Fruit fly (Drosophila melanogaster) whole organism, prepupa: ENCODE results near the gene CG32638.

ENCODE experiments used
- Blimp-1 ChIP-seq: fragments of 200-800 bp; sonication (Bioruptor generic); optimal IDR thresholded peaks from 3 replicates; lab custom pipeline; 2017; ENCODE audit warnings: missing biosample characterization, missing genetic modification characterization, mild to moderate bottlenecking, moderate library complexity, missing genetic modification reagents
- CG10631 ChIP-seq: fragments of 200-800 bp; sonication (Bioruptor generic); optimal IDR thresholded peaks from 2 replicates; lab custom pipeline; 2016; ENCODE audit warnings: missing biosample characterization, missing genetic modification characterization
- CG11762 ChIP-seq: fragments of 200-800 bp; sonication (Bioruptor generic); optimal IDR thresholded peaks from 3 replicates; lab custom pipeline; 2016; ENCODE audit warnings: missing biosample characterization, missing genetic modification characterization; ENCODE audit not compliant: insufficient read depth
- CG11902 ChIP-seq: fragments of 200-800 bp; sonication (Bioruptor generic); optimal IDR thresholded peaks from 3 replicates; lab custom pipeline; 2016; ENCODE audit warnings: missing biosample characterization, missing genetic modification characterization
- CG15336 ChIP-seq: fragments of 200-800 bp; sonication (Bioruptor generic); IDR thresholded peaks from 2 replicates; pipeline ENCODE4 v1.3.6; 2022; ENCODE audit warnings: missing biosample characterization, missing genetic modification characterization
- CG1621 ChIP-seq: fragments of 200-800 bp; sonication (Bioruptor generic); optimal IDR thresholded peaks from 3 replicates; lab custom pipeline; 2018; ENCODE audit warnings: missing biosample characterization, mild to moderate bottlenecking, missing genetic modification characterization
- CG16779 ChIP-seq: fragments of 200-800 bp; sonication (Bioruptor generic); optimal IDR thresholded peaks from 3 replicates; lab custom pipeline; 2017; ENCODE audit warnings: missing biosample characterization, mild to moderate bottlenecking, missing genetic modification characterization
- CG32006 ChIP-seq: fragments of 200-800 bp; sonication (Bioruptor generic); optimal IDR thresholded peaks from 3 replicates; lab custom pipeline; 2017; ENCODE audit warnings: missing biosample characterization, mild to moderate bottlenecking, missing genetic modification characterization
- CG34406 ChIP-seq: fragments of 200-800 bp; sonication (Bioruptor generic); optimal IDR thresholded peaks from 3 replicates; lab custom pipeline; 2016; ENCODE audit warnings: missing biosample characterization, missing genetic modification characterization
- CG3919 ChIP-seq: fragments of 200-800 bp; sonication (Bioruptor generic); optimal IDR thresholded peaks from 3 replicates; lab custom pipeline; 2016; ENCODE audit warnings: missing biosample characterization, missing genetic modification characterization
- CG4318 ChIP-seq: fragments of 200-800 bp; sonication (Bioruptor generic); optimal IDR thresholded peaks from 3 replicates; lab custom pipeline; 2017; ENCODE audit warnings: missing biosample characterization, mild to moderate bottlenecking, missing genetic modification characterization
- CG6163 ChIP-seq: fragments of 200-800 bp; sonication (Bioruptor generic); IDR thresholded peaks from 3 replicates; pipeline ENCODE4 v1.3.6; 2022; ENCODE audit warnings: missing biosample characterization, missing genetic modification characterization
- CG6276 ChIP-seq: fragments of 200-800 bp; sonication (Bioruptor generic); optimal IDR thresholded peaks from 2 replicates; lab custom pipeline; 2017; ENCODE audit warnings: missing biosample characterization, mild to moderate bottlenecking, missing genetic modification characterization
- CG6792 ChIP-seq: fragments of 200-800 bp; sonication (Bioruptor generic); optimal IDR thresholded peaks from 3 replicates; lab custom pipeline; 2016; ENCODE audit warnings: missing biosample characterization, missing genetic modification characterization
- CG6808 ChIP-seq: fragments of 200-800 bp; sonication (Bioruptor generic); optimal IDR thresholded peaks from 3 replicates; lab custom pipeline; 2017; ENCODE audit warnings: missing biosample characterization, missing genetic modification characterization, mild to moderate bottlenecking, moderate library complexity, missing genetic modification reagents
- CG6854 ChIP-seq: fragments of 200-800 bp; sonication (Bioruptor generic); optimal IDR thresholded peaks from 2 replicates; lab custom pipeline; 2017; ENCODE audit warnings: missing biosample characterization, mild to moderate bottlenecking, missing genetic modification characterization
- CG8119 ChIP-seq: fragments of 200-800 bp; sonication (Bioruptor generic); IDR thresholded peaks from 3 replicates; pipeline ENCODE4 v1.3.6; 2022; ENCODE audit warnings: missing biosample characterization, missing genetic modification characterization
- CG8632 ChIP-seq: fragments of 200-800 bp; sonication (Bioruptor generic); optimal IDR thresholded peaks from 3 replicates; lab custom pipeline; 2016; ENCODE audit warnings: missing biosample characterization, missing genetic modification characterization
- CG9139 ChIP-seq: fragments of 200-800 bp; sonication (Bioruptor generic); optimal IDR thresholded peaks from 3 replicates; lab custom pipeline; 2017; ENCODE audit warnings: missing biosample characterization, mild to moderate bottlenecking, missing genetic modification characterization
- Eip75B ChIP-seq: fragments of 200-800 bp; sonication (Bioruptor generic); optimal IDR thresholded peaks from 3 replicates; lab custom pipeline; 2016; ENCODE audit warnings: missing biosample characterization, missing genetic modification characterization
- Eip78C ChIP-seq: fragments of 200-800 bp; sonication (Bioruptor generic); peaks from one replicate; lab custom pipeline; 2016; ENCODE audit warnings: missing biosample characterization, missing genetic modification characterization
- Eip93F ChIP-seq: fragments of 200-800 bp; sonication (Bioruptor generic); optimal IDR thresholded peaks from 2 replicates; lab custom pipeline; 2016; ENCODE audit warnings: missing biosample characterization, mild to moderate bottlenecking, missing genetic modification characterization
- Ets21C ChIP-seq: fragments of 200-800 bp; sonication (Bioruptor generic); optimal IDR thresholded peaks from 3 replicates; lab custom pipeline; 2016; ENCODE audit warnings: missing biosample characterization, missing genetic modification characterization
- Ets96B ChIP-seq: fragments of 200-800 bp; optimal IDR thresholded peaks from 2 replicates; lab custom pipeline; 2019; ENCODE audit warnings: missing biosample characterization, mild to moderate bottlenecking, missing genetic modification characterization, moderate library complexity
- Gug ChIP-seq: fragments of 200-800 bp; sonication (Bioruptor generic); IDR thresholded peaks from 2 replicates; pipeline ENCODE4 v1.3.6; 2022; ENCODE audit warnings: missing biosample characterization, missing genetic modification characterization
- Hr39 ChIP-seq: fragments of 200-800 bp; sonication (Bioruptor generic); optimal IDR thresholded peaks from 2 replicates; lab custom pipeline; 2016; ENCODE audit warnings: missing biosample characterization, missing genetic modification characterization
- Lpt ChIP-seq: fragments of 200-800 bp; sonication (Bioruptor generic); optimal IDR thresholded peaks from 3 replicates; lab custom pipeline; 2016; ENCODE audit warnings: missing biosample characterization, missing genetic modification characterization
- Met ChIP-seq: fragments of 200-800 bp; sonication (Bioruptor generic); optimal IDR thresholded peaks from 3 replicates; lab custom pipeline; 2016; ENCODE audit warnings: missing biosample characterization, missing genetic modification characterization
- OdsH ChIP-seq: fragments of 200-800 bp; sonication (Bioruptor generic); optimal IDR thresholded peaks from 3 replicates; lab custom pipeline; 2016; ENCODE audit warnings: missing biosample characterization, missing genetic modification characterization
- Sox102F ChIP-seq: fragments of 200-800 bp; sonication (Bioruptor generic); optimal IDR thresholded peaks from 2 replicates; lab custom pipeline; 2016; ENCODE audit warnings: missing biosample characterization, mild to moderate bottlenecking, missing genetic modification characterization
- cyc ChIP-seq: fragments of 200-800 bp; sonication (Bioruptor generic); optimal IDR thresholded peaks from 3 replicates; lab custom pipeline; 2016; ENCODE audit warnings: missing biosample characterization, missing genetic modification characterization
- dac ChIP-seq: fragments of 200-800 bp; sonication (Bioruptor generic); optimal IDR thresholded peaks from 2 replicates; lab custom pipeline; 2017; ENCODE audit warnings: missing biosample characterization, mild to moderate bottlenecking, missing genetic modification characterization
- dsx ChIP-seq: fragments of 200-800 bp; optimal IDR thresholded peaks from 3 replicates; lab custom pipeline; 2019; ENCODE audit warnings: missing biosample characterization, mild to moderate bottlenecking, missing genetic modification characterization, moderate library complexity; ENCODE audit not compliant: poor library complexity, severe bottlenecking
- eg ChIP-seq: fragments of 200-800 bp; sonication (Bioruptor generic); IDR thresholded peaks from 3 replicates; pipeline ENCODE4 v1.3.6; 2022; ENCODE audit warnings: missing biosample characterization, missing genetic modification characterization
- esn ChIP-seq: fragments of 200-800 bp; sonication (Bioruptor generic); optimal IDR thresholded peaks from 2 replicates; lab custom pipeline; 2016; ENCODE audit warnings: missing biosample characterization, mild to moderate bottlenecking, missing genetic modification characterization, moderate library complexity
- fkh ChIP-seq: fragments of 200-800 bp; sonication (Bioruptor generic); optimal IDR thresholded peaks from 3 replicates; lab custom pipeline; 2017; ENCODE audit warnings: missing biosample characterization, mild to moderate bottlenecking, missing genetic modification characterization, moderate library complexity
- lz ChIP-seq: fragments of 200-800 bp; sonication (Bioruptor generic); optimal IDR thresholded peaks from 3 replicates; lab custom pipeline; 2016; ENCODE audit warnings: missing biosample characterization, missing genetic modification characterization
- net ChIP-seq: fragments of 200-800 bp; sonication (Bioruptor generic); optimal IDR thresholded peaks from 3 replicates; lab custom pipeline; 2016; ENCODE audit warnings: missing biosample characterization, missing genetic modification characterization
- pdm3 ChIP-seq: fragments of 200-800 bp; sonication (Bioruptor generic); optimal IDR thresholded peaks from 3 replicates; lab custom pipeline; 2016; ENCODE audit warnings: missing biosample characterization, missing genetic modification characterization
- ss ChIP-seq, 2 experiments: fragments of 200-800 bp; sonication (Bioruptor generic); optimal IDR thresholded peaks; 2 replicates in 1 of 2; 3 replicates in 1 of 2; lab custom pipeline; 2017 to 2018; ENCODE audit warnings: mild to moderate bottlenecking in 2 of 2, missing biosample characterization in 2 of 2, missing genetic modification characterization in 2 of 2, moderate library complexity in 1 of 2
- svp ChIP-seq: fragments of 200-800 bp; sonication (Bioruptor generic); peaks from one replicate; lab custom pipeline; 2016; ENCODE audit warnings: missing biosample characterization, missing genetic modification characterization
- topi ChIP-seq: fragments of 200-800 bp; sonication (Bioruptor generic); optimal IDR thresholded peaks from 3 replicates; lab custom pipeline; 2016; ENCODE audit warnings: missing biosample characterization, missing genetic modification characterization

Gene CG32638

dm6 chrX:13112238-13112829 is 16.3 kb downstream of the CG32638 start, which contains the start of gene Chpf (continued):
- no peak for TF ChIP-seq Blimp-1 (GFP tag; lab: Kevin White, UChicago)
- TF ChIP-seq Eip93F, result peak; percentile 0
- TF ChIP-seq CG11762 (GFP tag; lab: Kevin White, UChicago), result no peak
- TF ChIP-seq CG6792 (GFP tag; lab: Kevin White, UChicago), result no peak
- TF ChIP-seq CG6163 (GFP tag; lab: Robert Waterston, UW), result peak; percentile 57; the same call in 1 of the 3 replicates
- peak in 1 of 2 experiments; percentile 20 for TF ChIP-seq ss (GFP tag; optimal IDR thresholded peaks at IDR 0.05; lab: Kevin White, UChicago)
- TF ChIP-seq pdm3 (GFP tag; lab: Kevin White, UChicago), result no peak

- TF ChIP-seq CG11902 (no peak), Sox102F (GFP tag; lab: Kevin White, UChicago) (no peak), CG9139 (GFP tag; lab: Kevin White, UChicago) (peak; percentile 33), CG1621 (tag; lab: Kevin White, UChicago) (peak; percentile 15), Blimp-1 (GFP tag; lab: Kevin White, UChicago) (peak; percentile 28), eg (GFP tag; lab: Robert Waterston, UW) (no peak; the same call in 2 of the 3 replicates), CG6276 (GFP tag; lab: Kevin White, UChicago) (peak; percentile 67), CG15336 (GFP tag; lab: Robert Waterston, UW) (peak; percentile 68), CG8119 (peak; percentile 75), CG16779 (tag; lab: Kevin White, UChicago) (no peak), dac (GFP tag; lab: Kevin White, UChicago) (no peak), Ets96B (tag; lab: Kevin White, UChicago) (no peak), CG32006 (GFP tag; lab: Kevin White, UChicago) (no peak), CG3919 (GFP tag; lab: Kevin White, UChicago) (no peak), CG34406 (GFP tag; lab: Kevin White, UChicago) (peak; percentile 11), CG6854 (peak; percentile 53), ss (GFP tag; optimal IDR thresholded peaks at IDR 0.05; lab: Kevin White, UChicago) (peak; percentile 64 to 72), Eip78C (GFP tag; lab: Kevin White, UChicago) (peak; percentile 58), cyc (GFP tag; lab: Kevin White, UChicago) (no peak), CG6808 (GFP tag; lab: Kevin White, UChicago) (peak; percentile 44), Ets21C (no peak), OdsH (GFP tag; lab: Kevin White, UChicago) (no peak), Hr39 (GFP tag; lab: Kevin White, UChicago) (no peak), dsx (GFP tag; lab: Kevin White, UChicago) (peak; percentile 40), Eip75B (peak; percentile 16)
Observed at dm6 chrX:13111832-13112231, 16.8 kb downstream of the CG32638 start.

DNA sequence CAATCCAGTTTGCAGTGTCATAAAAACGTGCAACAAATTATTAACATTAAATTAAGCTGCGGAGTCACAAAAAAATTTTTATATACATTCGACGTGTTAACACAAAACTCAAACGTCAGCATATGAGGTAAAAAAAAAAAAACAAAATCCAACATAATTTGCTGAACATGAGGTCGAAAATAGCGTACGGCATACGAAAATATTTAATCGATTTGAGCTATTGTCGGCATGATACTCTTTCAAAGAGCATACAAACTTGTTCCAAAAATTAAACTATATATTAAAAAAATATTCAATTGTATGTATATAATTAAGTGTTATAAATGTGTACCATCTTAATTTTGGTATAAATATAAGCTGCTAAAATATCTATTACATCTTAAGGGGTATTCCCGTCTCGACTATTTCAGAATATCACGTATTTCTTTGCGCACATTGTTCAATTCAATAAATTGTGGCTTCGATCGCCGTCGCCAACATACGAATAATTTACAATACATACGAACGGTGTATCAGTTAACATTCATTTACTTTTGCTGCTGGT is 18.9 kb downstream of the CG32638 start:
- TF ChIP-seq ss (GFP tag; optimal IDR thresholded peaks at IDR 0.05; lab: Kevin White, UChicago) (no peak), CG6276 (GFP tag; lab: Kevin White, UChicago) (no peak), lz (GFP tag; lab: Kevin White, UChicago) (no peak), fkh (GFP tag; lab: Kevin White, UChicago) (no peak), CG6792 (GFP tag; lab: Kevin White, UChicago) (no peak), CG4318 (GFP tag; lab: Kevin White, UChicago) (no peak), Met (no peak), CG6854 (no peak), CG10631 (no peak), CG15336 (GFP tag; lab: Robert Waterston, UW) (0 out of 2 replicates have a peak, but pooled peaks have one; percentile 19), topi (no peak), CG11762 (GFP tag; lab: Kevin White, UChicago) (no peak), eg (GFP tag; lab: Robert Waterston, UW) (0 out of 3 replicates have a peak, but pooled peaks have one; percentile 13), Lpt (GFP tag; lab: Kevin White, UChicago) (no peak), net (GFP tag; lab: Kevin White, UChicago) (no peak), svp (GFP tag; lab: Kevin White, UChicago) (peak; percentile 32), Gug (GFP tag; lab: Robert Waterston, UW) (no peak), dac (GFP tag; lab: Kevin White, UChicago) (no peak), CG11902 (no peak), CG8632 (no peak), esn (GFP tag; lab: Kevin White, UChicago) (peak; percentile 14), CG16779 (tag; lab: Kevin White, UChicago) (no peak), cyc (GFP tag; lab: Kevin White, UChicago) (no peak)
- TF ChIP-seq, all 60 proteins: peak for 4
